Fruit fly (Drosophila melanogaster) whole organism, pupa: ENCODE data around the gene sinah.

Experiments used
- CG17806 ChIP-seq: fragments of 200-800 bp; sonication (Bioruptor generic); optimal IDR thresholded peaks from 2 replicates; lab custom pipeline; 2018; ENCODE audit warnings: missing biosample characterization, mild to moderate bottlenecking, missing genetic modification characterization, moderate library complexity
- CG8301 ChIP-seq: fragments of 200-800 bp; sonication (Bioruptor generic); optimal IDR thresholded peaks from 2 replicates; lab custom pipeline; 2018; ENCODE audit warnings: missing biosample characterization, mild to moderate bottlenecking, missing genetic modification characterization
- Snoo ChIP-seq: fragments of 200-800 bp; sonication (Bioruptor generic); optimal IDR thresholded peaks from 3 replicates; lab custom pipeline; 2017; ENCODE audit warnings: missing biosample characterization, mild to moderate bottlenecking, missing genetic modification characterization, inconsistent platforms

- TF ChIP-seq CG17806 (tag; lab: Kevin White, UChicago) (no peak), Snoo (tag; lab: Kevin White, UChicago) (no peak), CG8301 (tag; lab: Kevin White, UChicago) (no peak)
These were observed 12.8 kb downstream of the sinah start for dm6 chr3L:16871630-16872029.
